Fruit fly (Drosophila melanogaster) whole organism, prepupa: ENCODE results near the gene bigmax.

Experiments
- Blimp-1 ChIP-seq: fragments of 200-800 bp; sonication (Bioruptor generic); optimal IDR thresholded peaks from 3 replicates; lab custom pipeline; 2017; ENCODE audit warnings: missing biosample characterization, missing genetic modification characterization, mild to moderate bottlenecking, moderate library complexity, missing genetic modification reagents
- CG10631 ChIP-seq: fragments of 200-800 bp; sonication (Bioruptor generic); optimal IDR thresholded peaks from 2 replicates; lab custom pipeline; 2016; ENCODE audit warnings: missing biosample characterization, missing genetic modification characterization
- CG10669 ChIP-seq: fragments of 200-800 bp; sonication (Bioruptor generic); optimal IDR thresholded peaks from 3 replicates; lab custom pipeline; 2018; ENCODE audit warnings: missing biosample characterization, mild to moderate bottlenecking, missing genetic modification characterization, moderate library complexity
- CG11902 ChIP-seq: fragments of 200-800 bp; sonication (Bioruptor generic); optimal IDR thresholded peaks from 3 replicates; lab custom pipeline; 2016; ENCODE audit warnings: missing biosample characterization, missing genetic modification characterization
- CG1621 ChIP-seq: fragments of 200-800 bp; sonication (Bioruptor generic); optimal IDR thresholded peaks from 3 replicates; lab custom pipeline; 2018; ENCODE audit warnings: missing biosample characterization, mild to moderate bottlenecking, missing genetic modification characterization
- CG3032 ChIP-seq: fragments of 200-800 bp; optimal IDR thresholded peaks from 2 replicates; lab custom pipeline; 2019; ENCODE audit warnings: missing biosample characterization, mild to moderate bottlenecking, missing genetic modification characterization, moderate library complexity
- CG31627 ChIP-seq: fragments of 200-800 bp; sonication (Bioruptor generic); optimal IDR thresholded peaks from 3 replicates; lab custom pipeline; 2016; ENCODE audit warnings: missing biosample characterization, missing genetic modification characterization
- CG32006 ChIP-seq: fragments of 200-800 bp; sonication (Bioruptor generic); optimal IDR thresholded peaks from 3 replicates; lab custom pipeline; 2017; ENCODE audit warnings: missing biosample characterization, mild to moderate bottlenecking, missing genetic modification characterization
- CG34406 ChIP-seq: fragments of 200-800 bp; sonication (Bioruptor generic); optimal IDR thresholded peaks from 3 replicates; lab custom pipeline; 2016; ENCODE audit warnings: missing biosample characterization, missing genetic modification characterization
- CG3919 ChIP-seq: fragments of 200-800 bp; sonication (Bioruptor generic); optimal IDR thresholded peaks from 3 replicates; lab custom pipeline; 2016; ENCODE audit warnings: missing biosample characterization, missing genetic modification characterization
- CG4318 ChIP-seq: fragments of 200-800 bp; sonication (Bioruptor generic); optimal IDR thresholded peaks from 3 replicates; lab custom pipeline; 2017; ENCODE audit warnings: missing biosample characterization, mild to moderate bottlenecking, missing genetic modification characterization
- CG6163 ChIP-seq: fragments of 200-800 bp; sonication (Bioruptor generic); IDR thresholded peaks from 3 replicates; pipeline ENCODE4 v1.3.6; 2022; ENCODE audit warnings: missing biosample characterization, missing genetic modification characterization
- CG6276 ChIP-seq: fragments of 200-800 bp; sonication (Bioruptor generic); optimal IDR thresholded peaks from 2 replicates; lab custom pipeline; 2017; ENCODE audit warnings: missing biosample characterization, mild to moderate bottlenecking, missing genetic modification characterization
- CG6808 ChIP-seq: fragments of 200-800 bp; sonication (Bioruptor generic); optimal IDR thresholded peaks from 3 replicates; lab custom pipeline; 2017; ENCODE audit warnings: missing biosample characterization, missing genetic modification characterization, mild to moderate bottlenecking, moderate library complexity, missing genetic modification reagents
- CG7368 ChIP-seq: fragments of 200-800 bp; sonication (Bioruptor generic); optimal IDR thresholded peaks from 3 replicates; lab custom pipeline; 2016; ENCODE audit warnings: missing biosample characterization, missing genetic modification characterization
- CG8119 ChIP-seq: fragments of 200-800 bp; sonication (Bioruptor generic); IDR thresholded peaks from 3 replicates; pipeline ENCODE4 v1.3.6; 2022; ENCODE audit warnings: missing biosample characterization, missing genetic modification characterization
- CG8319 ChIP-seq: fragments of 200-800 bp; sonication (Bioruptor generic); optimal IDR thresholded peaks from 3 replicates; lab custom pipeline; 2016; ENCODE audit warnings: missing biosample characterization, missing genetic modification characterization
- CG8632 ChIP-seq: fragments of 200-800 bp; sonication (Bioruptor generic); optimal IDR thresholded peaks from 3 replicates; lab custom pipeline; 2016; ENCODE audit warnings: missing biosample characterization, missing genetic modification characterization
- Eip75B ChIP-seq: fragments of 200-800 bp; sonication (Bioruptor generic); optimal IDR thresholded peaks from 3 replicates; lab custom pipeline; 2016; ENCODE audit warnings: missing biosample characterization, missing genetic modification characterization
- Eip78C ChIP-seq: fragments of 200-800 bp; sonication (Bioruptor generic); peaks from one replicate; lab custom pipeline; 2016; ENCODE audit warnings: missing biosample characterization, missing genetic modification characterization
- Ets21C ChIP-seq: fragments of 200-800 bp; sonication (Bioruptor generic); optimal IDR thresholded peaks from 3 replicates; lab custom pipeline; 2016; ENCODE audit warnings: missing biosample characterization, missing genetic modification characterization
- Ets96B ChIP-seq: fragments of 200-800 bp; optimal IDR thresholded peaks from 2 replicates; lab custom pipeline; 2019; ENCODE audit warnings: missing biosample characterization, mild to moderate bottlenecking, missing genetic modification characterization, moderate library complexity
- Gug ChIP-seq: fragments of 200-800 bp; sonication (Bioruptor generic); IDR thresholded peaks from 2 replicates; pipeline ENCODE4 v1.3.6; 2022; ENCODE audit warnings: missing biosample characterization, missing genetic modification characterization
- Hr38 ChIP-seq: sonication (Bioruptor generic); optimal IDR thresholded peaks from 2 replicates; lab custom pipeline; 2016; ENCODE audit warnings: missing biosample characterization, missing genetic modification characterization
- Hr39 ChIP-seq: fragments of 200-800 bp; sonication (Bioruptor generic); optimal IDR thresholded peaks from 2 replicates; lab custom pipeline; 2016; ENCODE audit warnings: missing biosample characterization, missing genetic modification characterization
- Lpt ChIP-seq: fragments of 200-800 bp; sonication (Bioruptor generic); optimal IDR thresholded peaks from 3 replicates; lab custom pipeline; 2016; ENCODE audit warnings: missing biosample characterization, missing genetic modification characterization
- OdsH ChIP-seq: fragments of 200-800 bp; sonication (Bioruptor generic); optimal IDR thresholded peaks from 3 replicates; lab custom pipeline; 2016; ENCODE audit warnings: missing biosample characterization, missing genetic modification characterization
- Sox102F ChIP-seq: fragments of 200-800 bp; sonication (Bioruptor generic); optimal IDR thresholded peaks from 2 replicates; lab custom pipeline; 2016; ENCODE audit warnings: missing biosample characterization, mild to moderate bottlenecking, missing genetic modification characterization
- Sox14 ChIP-seq: fragments of 200-800 bp; sonication (Bioruptor generic); optimal IDR thresholded peaks from 3 replicates; lab custom pipeline; 2016; ENCODE audit warnings: missing biosample characterization, missing genetic modification characterization
- cyc ChIP-seq: fragments of 200-800 bp; sonication (Bioruptor generic); optimal IDR thresholded peaks from 3 replicates; lab custom pipeline; 2016; ENCODE audit warnings: missing biosample characterization, missing genetic modification characterization
- dac ChIP-seq: fragments of 200-800 bp; sonication (Bioruptor generic); optimal IDR thresholded peaks from 2 replicates; lab custom pipeline; 2017; ENCODE audit warnings: missing biosample characterization, mild to moderate bottlenecking, missing genetic modification characterization
- dsx ChIP-seq: fragments of 200-800 bp; optimal IDR thresholded peaks from 3 replicates; lab custom pipeline; 2019; ENCODE audit warnings: missing biosample characterization, mild to moderate bottlenecking, missing genetic modification characterization, moderate library complexity; ENCODE audit not compliant: poor library complexity, severe bottlenecking
- eg ChIP-seq: fragments of 200-800 bp; sonication (Bioruptor generic); IDR thresholded peaks from 3 replicates; pipeline ENCODE4 v1.3.6; 2022; ENCODE audit warnings: missing biosample characterization, missing genetic modification characterization
- esn ChIP-seq: fragments of 200-800 bp; sonication (Bioruptor generic); optimal IDR thresholded peaks from 2 replicates; lab custom pipeline; 2016; ENCODE audit warnings: missing biosample characterization, mild to moderate bottlenecking, missing genetic modification characterization, moderate library complexity
- fd85E ChIP-seq: fragments of 200-800 bp; sonication (Bioruptor generic); optimal IDR thresholded peaks from 3 replicates; lab custom pipeline; 2016; ENCODE audit warnings: missing biosample characterization, missing genetic modification characterization
- fkh ChIP-seq: fragments of 200-800 bp; sonication (Bioruptor generic); optimal IDR thresholded peaks from 3 replicates; lab custom pipeline; 2017; ENCODE audit warnings: missing biosample characterization, mild to moderate bottlenecking, missing genetic modification characterization, moderate library complexity
- lz ChIP-seq: fragments of 200-800 bp; sonication (Bioruptor generic); optimal IDR thresholded peaks from 3 replicates; lab custom pipeline; 2016; ENCODE audit warnings: missing biosample characterization, missing genetic modification characterization
- net ChIP-seq: fragments of 200-800 bp; sonication (Bioruptor generic); optimal IDR thresholded peaks from 3 replicates; lab custom pipeline; 2016; ENCODE audit warnings: missing biosample characterization, missing genetic modification characterization
- pdm3 ChIP-seq: fragments of 200-800 bp; sonication (Bioruptor generic); optimal IDR thresholded peaks from 3 replicates; lab custom pipeline; 2016; ENCODE audit warnings: missing biosample characterization, missing genetic modification characterization
- salr ChIP-seq, 2 experiments: fragments of 200-800 bp; sonication (Bioruptor generic); optimal IDR thresholded peaks; 3 replicates each; lab custom pipeline; 2016 to 2018; ENCODE audit warnings: missing biosample characterization in 2 of 2, missing genetic modification characterization in 2 of 2, mild to moderate bottlenecking in 1 of 2
- ss ChIP-seq, 2 experiments: fragments of 200-800 bp; sonication (Bioruptor generic); optimal IDR thresholded peaks; 2 replicates in 1 of 2; 3 replicates in 1 of 2; lab custom pipeline; 2017 to 2018; ENCODE audit warnings: mild to moderate bottlenecking in 2 of 2, missing biosample characterization in 2 of 2, missing genetic modification characterization in 2 of 2, moderate library complexity in 1 of 2
- svp ChIP-seq: fragments of 200-800 bp; sonication (Bioruptor generic); peaks from one replicate; lab custom pipeline; 2016; ENCODE audit warnings: missing biosample characterization, missing genetic modification characterization
- topi ChIP-seq: fragments of 200-800 bp; sonication (Bioruptor generic); optimal IDR thresholded peaks from 3 replicates; lab custom pipeline; 2016; ENCODE audit warnings: missing biosample characterization, missing genetic modification characterization
- vri ChIP-seq: fragments of 200-800 bp; sonication (Bioruptor generic); optimal IDR thresholded peaks from 3 replicates; lab custom pipeline; 2016; ENCODE audit warnings: missing biosample characterization, mild to moderate bottlenecking, missing genetic modification characterization

The bigmax gene

dm6 chr3R:27282286-27282685 lies 6.0 kb downstream of the bigmax start, which contains the start of gene mrt (continued):
- TF ChIP-seq CG3919 (peak; percentile 40), OdsH (GFP tag; lab: Kevin White, UChicago) (peak; percentile 72), CG8119 (GFP tag; lab: Robert Waterston, UW) (peak; percentile 61; the same call in 2 of the 3 replicates), Blimp-1 (GFP tag; lab: Kevin White, UChicago) (peak; percentile 5), CG6808 (GFP tag; lab: Kevin White, UChicago) (peak; percentile 39), Ets96B (tag; lab: Kevin White, UChicago) (peak; percentile 25), Eip75B (peak; percentile 55), CG8632 (GFP tag; lab: Kevin White, UChicago) (peak; percentile 37), CG10631 (GFP tag; lab: Kevin White, UChicago) (peak; percentile 54), CG32006 (peak; percentile 76), CG34406 (GFP tag; lab: Kevin White, UChicago) (peak; percentile 14), Eip78C (GFP tag; lab: Kevin White, UChicago) (peak; percentile 92), eg (GFP tag; lab: Robert Waterston, UW) (peak; percentile 66; the same call in 2 of the 3 replicates), dsx (peak; percentile 31), Hr39 (peak; percentile 65), CG6276 (GFP tag; lab: Kevin White, UChicago) (peak; percentile 62), CG10669 (GFP tag; lab: Kevin White, UChicago) (peak; percentile 60), CG31627 (GFP tag; lab: Kevin White, UChicago) (peak; percentile 67), fd85E (GFP tag; lab: Kevin White, UChicago) (no peak), svp (peak; percentile 71), dac (GFP tag; lab: Kevin White, UChicago) (no peak), CG4318 (GFP tag; lab: Kevin White, UChicago) (peak; percentile 52), ss (GFP tag; optimal IDR thresholded peaks at IDR 0.05; lab: Kevin White, UChicago) (no peak), Sox14 (GFP tag; lab: Kevin White, UChicago) (peak; percentile 59), cyc (GFP tag; lab: Kevin White, UChicago) (peak; percentile 58), CG6163 (0 out of 3 replicates have a peak, but pooled peaks have one; percentile 50), net (GFP tag; lab: Kevin White, UChicago) (peak; percentile 51), topi (GFP tag; lab: Kevin White, UChicago) (peak; percentile 61)

DNA sequence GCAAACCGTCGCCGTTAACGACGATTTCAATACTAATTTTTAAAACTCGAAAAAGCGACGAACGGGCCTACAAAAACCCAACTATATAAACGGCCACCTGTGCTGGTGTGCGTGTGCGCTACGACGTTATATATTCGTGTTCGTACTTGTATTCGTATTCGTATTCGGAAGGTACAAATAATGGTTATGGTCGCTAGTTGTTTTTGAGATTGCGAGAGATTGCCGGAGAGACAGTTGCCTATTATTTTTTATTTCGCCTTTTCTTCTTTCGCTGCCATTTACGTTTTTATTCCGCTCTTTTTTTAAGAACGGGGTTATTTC lies 6.6 kb downstream of the bigmax start:
- TF ChIP-seq CG7368 (GFP tag; lab: Kevin White, UChicago): no peak
- TF ChIP-seq esn (GFP tag; lab: Kevin White, UChicago): no peak
- no peak for TF ChIP-seq Gug (GFP tag; lab: Robert Waterston, UW)
- no peak for TF ChIP-seq svp
- TF ChIP-seq eg (GFP tag; lab: Robert Waterston, UW): no peak
- no peak for TF ChIP-seq Ets21C (GFP tag; lab: Kevin White, UChicago)
- TF ChIP-seq Hr39: no peak
- no peak for TF ChIP-seq CG4318 (GFP tag; lab: Kevin White, UChicago)
- TF ChIP-seq Hr38 (GFP tag; lab: Kevin White, UChicago): no peak
- no peak for TF ChIP-seq net (GFP tag; lab: Kevin White, UChicago)
- no peak for TF ChIP-seq dac (GFP tag; lab: Kevin White, UChicago)
- no peak for TF ChIP-seq CG8319 (GFP tag; lab: Kevin White, UChicago)
- TF ChIP-seq pdm3 (GFP tag; lab: Kevin White, UChicago): no peak

dm6 chr3R:27281022-27281810 lies 7.1 kb downstream of the bigmax start:
- TF ChIP-seq CG10669 (GFP tag; lab: Kevin White, UChicago) (peak; percentile 98), pdm3 (GFP tag; lab: Kevin White, UChicago) (peak; percentile 98), Ets21C (GFP tag; lab: Kevin White, UChicago) (peak; percentile 97), Lpt (GFP tag; lab: Kevin White, UChicago) (peak; percentile 95), Blimp-1 (GFP tag; lab: Kevin White, UChicago) (peak; percentile 79), fkh (peak; percentile 80), CG3032 (tag; lab: Kevin White, UChicago) (peak; percentile 92), lz (GFP tag; lab: Kevin White, UChicago) (peak; percentile 98), CG8632 (GFP tag; lab: Kevin White, UChicago) (peak; percentile 96), Sox14 (GFP tag; lab: Kevin White, UChicago) (peak; percentile 99), CG8319 (GFP tag; lab: Kevin White, UChicago) (peak; percentile 95), Hr38 (GFP tag; lab: Kevin White, UChicago) (peak; percentile 62), salr (GFP tag; optimal IDR thresholded peaks at IDR 0.05; lab: Kevin White, UChicago) (peak; percentile 96 to 98), CG6276 (GFP tag; lab: Kevin White, UChicago) (peak; percentile 97), Eip78C (GFP tag; lab: Kevin White, UChicago) (peak; percentile 99), dsx (peak; percentile 91), CG3919 (peak; percentile 99), Sox102F (GFP tag; lab: Kevin White, UChicago) (peak; percentile 98), topi (GFP tag; lab: Kevin White, UChicago) (peak; percentile 98), Eip75B (peak; percentile 97), vri (GFP tag; lab: Kevin White, UChicago) (peak; percentile 95), CG1621 (peak; percentile 99), CG11902 (GFP tag; lab: Kevin White, UChicago) (peak; percentile 96)
